Worm (Caenorhabditis elegans): ENCODE results near the gene isp-1.

The isp-1 gene

DNA sequence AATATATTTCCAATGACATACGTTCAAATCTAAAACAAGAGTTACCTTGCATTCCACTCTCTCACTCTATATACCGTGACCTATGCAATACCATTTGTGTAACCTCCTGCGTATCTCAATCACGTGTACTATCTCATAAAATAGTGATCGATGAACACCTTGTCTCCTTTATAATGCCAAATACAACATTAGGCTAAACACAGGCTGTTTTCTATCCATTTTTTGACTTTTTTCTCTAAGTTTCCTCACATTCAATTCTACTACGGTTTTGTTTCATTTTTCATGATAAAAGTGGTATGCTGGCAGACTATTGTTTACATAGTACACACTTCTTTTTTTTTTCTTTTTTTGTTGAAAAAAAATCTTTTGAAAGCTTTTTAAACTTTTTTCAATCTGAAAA lies 10.4 kb upstream of the isp-1 start (continued):
- TF ChIP-seq zip-11 (GFP tag; IDR thresholded peaks at IDR 0.05) (no peak), mdt-29 (GFP tag; IDR thresholded peaks at IDR 0.05) (no peak), dmd-9 (GFP tag; IDR thresholded peaks at IDR 0.05) (no peak)

ce11 chrIV:8144341-8144740 lies 8.5 kb upstream of the isp-1 start:
- TF ChIP-seq aha-1 (tag), result peak; percentile 13
- TF ChIP-seq mxl-3 (GFP tag; optimal IDR thresholded peaks at IDR 0.05), result no peak
- peak; percentile 20; the same call in 1 of the 2 replicates for TF ChIP-seq T26A8.4 (GFP tag; IDR thresholded peaks at IDR 0.05)
- no peak for TF ChIP-seq mdt-29 (GFP tag; IDR thresholded peaks at IDR 0.05)
- TF ChIP-seq madf-5 (GFP tag; IDR thresholded peaks at IDR 0.05), result no peak
- no peak for TF ChIP-seq nhr-41 (GFP tag; IDR thresholded peaks at IDR 0.05)

- TF ChIP-seq egl-43 (GFP tag; IDR thresholded peaks at IDR 0.05), result no peak
- no peak for TF ChIP-seq daf-8 (GFP tag; IDR thresholded peaks at IDR 0.05)
- no peak for TF ChIP-seq ama-1 (optimal IDR thresholded peaks at IDR 0.05)
- TF ChIP-seq hmg-1.1 (GFP tag; IDR thresholded peaks at IDR 0.05), result no peak
- peak; percentile 37 for TF ChIP-seq mep-1 (tag; optimal IDR thresholded peaks at IDR 0.05)
- TF ChIP-seq dve-1 (tag; optimal IDR thresholded peaks at IDR 0.05; ENCODE audit: insufficient read depth), result peak; percentile 25
- no peak for TF ChIP-seq nhr-6 (tag; optimal IDR thresholded peaks at IDR 0.05)
- no peak for TF ChIP-seq Y105C5A.15 (GFP tag; IDR thresholded peaks at IDR 0.05)
- TF ChIP-seq Y5F2A.4 (GFP tag; optimal IDR thresholded peaks at IDR 0.05), result no peak
- TF ChIP-seq daf-16 (GFP tag; optimal IDR thresholded peaks at IDR 0.05), result no peak
- peak; percentile 83 for TF ChIP-seq daf-16 (tag; optimal IDR thresholded peaks at IDR 0.05)
- TF ChIP-seq set-16 (GFP tag; IDR thresholded peaks at IDR 0.05), result no peak
- TF ChIP-seq mxl-2 (GFP tag; conservative IDR thresholded peaks at IDR 0.05), result no peak
- no peak for TF ChIP-seq F10B5.3 (tag; optimal IDR thresholded peaks at IDR 0.05)
- peak in 1 of 2 experiments; percentile 18 for TF ChIP-seq mdl-1 (tag; optimal IDR thresholded peaks at IDR 0.05)
- TF ChIP-seq zfp-3 (GFP tag; conservative IDR thresholded peaks at IDR 0.05), result no peak
- TF ChIP-seq pqm-1 (tag; optimal IDR thresholded peaks at IDR 0.05), result peak; percentile 29
- TF ChIP-seq hif-1 (tag; optimal IDR thresholded peaks at IDR 0.05), result no peak
- TF ChIP-seq dmd-8 (GFP tag; IDR thresholded peaks at IDR 0.05), result no peak
- no peak for TF ChIP-seq ceh-28 (tag; optimal IDR thresholded peaks at IDR 0.05)
- peak; percentile 26 for TF ChIP-seq T20F7.1 (GFP tag; optimal IDR thresholded peaks at IDR 0.05)
- TF ChIP-seq aly-2 (tag; optimal IDR thresholded peaks at IDR 0.05), result no peak
- no peak for TF ChIP-seq sdz-12 (GFP tag; optimal IDR thresholded peaks at IDR 0.05)
- no peak for TF ChIP-seq T26A8.4 (GFP tag; IDR thresholded peaks at IDR 0.05)
- TF ChIP-seq vab-7 (GFP tag; IDR thresholded peaks at IDR 0.05), result no peak
- TF ChIP-seq gei-8 (GFP tag; optimal IDR thresholded peaks at IDR 0.05), result no peak
- no peak for TF ChIP-seq ctbp-1 (GFP tag; IDR thresholded peaks at IDR 0.05)
- no peak for TF ChIP-seq ceh-62 (tag; optimal IDR thresholded peaks at IDR 0.05)
- peak; percentile 47 for TF ChIP-seq nhr-77 (tag; optimal IDR thresholded peaks at IDR 0.05)
- TF ChIP-seq cey-2 (tag; optimal IDR thresholded peaks at IDR 0.05; ENCODE audit: borderline replicate concordance, insufficient read depth), result no peak
- no peak for TF ChIP-seq R02D3.7 (tag; optimal IDR thresholded peaks at IDR 0.05)
- TF ChIP-seq hlh-30 (tag; optimal IDR thresholded peaks at IDR 0.05; ENCODE audit: insufficient read depth), result no peak
- TF ChIP-seq ZK546.5 (tag; optimal IDR thresholded peaks at IDR 0.05), result no peak
- TF ChIP-seq nhr-237 (tag; optimal IDR thresholded peaks at IDR 0.05), result no peak
- TF ChIP-seq lsy-2 (tag; optimal IDR thresholded peaks at IDR 0.05), result peak in 1 of 2 experiments; percentile 22
- TF ChIP-seq madf-5 (GFP tag; IDR thresholded peaks at IDR 0.05), result no peak
- TF ChIP-seq daf-19 (GFP tag; conservative IDR thresholded peaks at IDR 0.05), result no peak
- peak; percentile 9 for TF ChIP-seq nhr-11 (tag; optimal IDR thresholded peaks at IDR 0.05)
- TF ChIP-seq arid-1 (GFP tag; conservative IDR thresholded peaks at IDR 0.05), result no peak
- no peak for TF ChIP-seq F44E2.7 (GFP tag; IDR thresholded peaks at IDR 0.05)
- TF ChIP-seq tag-97 (GFP tag; IDR thresholded peaks at IDR 0.05), result no peak
- peak; percentile 79 for TF ChIP-seq aha-1 (tag)
Measured at ce11 chrIV:8142735-8143550, 7.1 kb upstream of the isp-1 start, which contains the start of gene pmk-2. Gene pmk-2, plus strand, starts transcription at chrIV:8143500.

Measured in whole organism, L4 larva.